Worm (Caenorhabditis elegans) whole organism, mixed stage, embryonic: ENCODE results near the gene unc-8.

Experiments used
- M03D4.4 ChIP-seq: sonication (generic microtip); optimal IDR thresholded peaks from 2 replicates; lab custom pipeline; 2017; ENCODE audit warnings: mild to moderate bottlenecking, missing genetic modification characterization, missing compliant biosample characterization
- bed-3 ChIP-seq: fragments of 200-800 bp; sonication (Bioruptor generic); optimal IDR thresholded peaks from 3 replicates; lab custom pipeline; 2018; ENCODE audit warnings: mild to moderate bottlenecking, missing genetic modification characterization, moderate library complexity, missing compliant biosample characterization
- blmp-1 ChIP-seq: fragments of 150-350 bp; optimal IDR thresholded peaks from 2 replicates; lab custom pipeline; 2014; ENCODE audit warnings: missing biosample characterization, missing genetic modification characterization
- ceh-39 ChIP-seq: fragments of 150-350 bp; optimal IDR thresholded peaks from 2 replicates; lab custom pipeline; 2014; ENCODE audit warnings: missing biosample characterization, missing genetic modification characterization
- ceh-43 ChIP-seq: fragments of 200-800 bp; sonication (Bioruptor generic); optimal IDR thresholded peaks from 2 replicates; lab custom pipeline; 2018; ENCODE audit warnings: mild to moderate bottlenecking, missing genetic modification characterization, moderate library complexity, missing compliant biosample characterization
- ceh-83 ChIP-seq: fragments of 200-800 bp; sonication (Bioruptor generic); optimal IDR thresholded peaks from 2 replicates; lab custom pipeline; 2018; ENCODE audit warnings: mild to moderate bottlenecking, missing genetic modification characterization, missing compliant biosample characterization
- ces-1 ChIP-seq: fragments of 150-350 bp; optimal IDR thresholded peaks from 2 replicates; lab custom pipeline; 2014; ENCODE audit warnings: missing biosample characterization, missing genetic modification reagents, missing genetic modification characterization
- cnd-1 ChIP-seq: fragments of 200-800 bp; sonication (Bioruptor generic); optimal IDR thresholded peaks from 2 replicates; lab custom pipeline; 2018; ENCODE audit warnings: mild to moderate bottlenecking, missing genetic modification characterization, missing compliant biosample characterization
- drap-1 ChIP-seq: fragments of 200-800 bp; sonication (Bioruptor generic); optimal IDR thresholded peaks from 3 replicates; lab custom pipeline; 2018; ENCODE audit warnings: mild to moderate bottlenecking, missing genetic modification characterization, missing compliant biosample characterization
- elt-1 ChIP-seq: sonication (generic microtip); optimal IDR thresholded peaks from 2 replicates; lab custom pipeline; 2017; ENCODE audit warnings: missing genetic modification characterization, mild to moderate bottlenecking, missing compliant biosample characterization, antibody characterized with exemption, moderate library complexity, borderline replicate concordance; ENCODE audit not compliant: insufficient read depth
- elt-3 ChIP-seq: fragments of 150-350 bp; optimal IDR thresholded peaks from 2 replicates; lab custom pipeline; 2014; ENCODE audit warnings: missing biosample characterization, missing genetic modification characterization
- flh-1 ChIP-seq: fragments of 200-800 bp; sonication (Bioruptor generic); optimal IDR thresholded peaks from 2 replicates; lab custom pipeline; 2018; ENCODE audit warnings: mild to moderate bottlenecking, missing genetic modification characterization, moderate library complexity, missing compliant biosample characterization
- ham-2 ChIP-seq: fragments of 200-800 bp; sonication (Bioruptor generic); optimal IDR thresholded peaks from 2 replicates; lab custom pipeline; 2018; ENCODE audit warnings: mild to moderate bottlenecking, missing genetic modification characterization, missing compliant biosample characterization
- hlh-1 ChIP-seq: fragments of 150-350 bp; optimal IDR thresholded peaks from 2 replicates; lab custom pipeline; 2014; ENCODE audit warnings: missing biosample characterization, missing genetic modification reagents, missing genetic modification characterization
- lin-13 ChIP-seq: fragments of 150-350 bp; optimal IDR thresholded peaks from 2 replicates; lab custom pipeline; 2014; ENCODE audit warnings: missing biosample characterization, missing genetic modification characterization
- lin-32 ChIP-seq: fragments of 200-800 bp; sonication (Bioruptor generic); optimal IDR thresholded peaks from 2 replicates; lab custom pipeline; 2018; ENCODE audit warnings: mild to moderate bottlenecking, missing genetic modification characterization, missing compliant biosample characterization
- lsy-2 ChIP-seq: fragments of 150-350 bp; optimal IDR thresholded peaks from 2 replicates; lab custom pipeline; 2014; ENCODE audit warnings: missing biosample characterization, missing genetic modification characterization
- mab-5 ChIP-seq: fragments of 150-350 bp; optimal IDR thresholded peaks from 2 replicates; lab custom pipeline; 2014; ENCODE audit warnings: missing biosample characterization, missing genetic modification characterization
- mep-1 ChIP-seq: fragments of 150-350 bp; optimal IDR thresholded peaks from 2 replicates; lab custom pipeline; 2017; ENCODE audit warnings: missing biosample characterization, missing genetic modification reagents, missing genetic modification characterization, inconsistent platforms
- mls-2 ChIP-seq: sonication (generic microtip); optimal IDR thresholded peaks from 2 replicates; lab custom pipeline; 2016; ENCODE audit warnings: mild to moderate bottlenecking, missing genetic modification characterization, moderate library complexity, missing compliant biosample characterization
- nhr-12 ChIP-seq: fragments of 150-350 bp; optimal IDR thresholded peaks from 2 replicates; lab custom pipeline; 2014; ENCODE audit warnings: missing biosample characterization, missing genetic modification characterization
- nhr-2 ChIP-seq: fragments of 150-350 bp; optimal IDR thresholded peaks from 2 replicates; lab custom pipeline; 2014; ENCODE audit warnings: missing biosample characterization, missing genetic modification characterization
- nhr-237 ChIP-seq: fragments of 150-350 bp; optimal IDR thresholded peaks from 2 replicates; lab custom pipeline; 2014; ENCODE audit warnings: missing biosample characterization, missing genetic modification characterization
- nhr-28 ChIP-seq: fragments of 150-350 bp; optimal IDR thresholded peaks from 2 replicates; lab custom pipeline; 2014; ENCODE audit warnings: missing biosample characterization, missing genetic modification characterization
- nhr-76 ChIP-seq: sonication (generic microtip); optimal IDR thresholded peaks from 2 replicates; lab custom pipeline; 2017; ENCODE audit warnings: missing biosample characterization, missing genetic modification characterization
- pha-4 ChIP-seq: fragments of 150-350 bp; optimal IDR thresholded peaks from 2 replicates; lab custom pipeline; 2018; ENCODE audit warnings: missing biosample characterization, missing genetic modification reagents, missing genetic modification characterization
- sem-2 ChIP-seq: fragments of 200-800 bp; sonication (Bioruptor generic); optimal IDR thresholded peaks from 2 replicates; lab custom pipeline; 2018; ENCODE audit warnings: mild to moderate bottlenecking, missing genetic modification characterization, missing compliant biosample characterization
- snpc-4 ChIP-seq: fragments of 150-350 bp; optimal IDR thresholded peaks from 2 replicates; lab custom pipeline; 2014; ENCODE audit warnings: missing biosample characterization, missing genetic modification characterization
- sptf-1 ChIP-seq: sonication (generic microtip); optimal IDR thresholded peaks from 2 replicates; lab custom pipeline; 2017; ENCODE audit warnings: mild to moderate bottlenecking, missing genetic modification characterization, moderate library complexity, missing compliant biosample characterization
- tbx-8 ChIP-seq: fragments of 200-800 bp; sonication (Bioruptor generic); optimal IDR thresholded peaks from 2 replicates; lab custom pipeline; 2018; ENCODE audit warnings: mild to moderate bottlenecking, missing genetic modification characterization, moderate library complexity, missing compliant biosample characterization
- unc-120 ChIP-seq: sonication (generic microtip); optimal IDR thresholded peaks from 2 replicates; lab custom pipeline; 2017; ENCODE audit warnings: missing genetic modification characterization, missing compliant biosample characterization; ENCODE audit not compliant: poor library complexity, severe bottlenecking
- unc-39 ChIP-seq: fragments of 150-350 bp; optimal IDR thresholded peaks from 2 replicates; lab custom pipeline; 2014; ENCODE audit warnings: missing biosample characterization, missing genetic modification characterization
- unc-62 ChIP-seq: fragments of 150-350 bp; optimal IDR thresholded peaks from 2 replicates; lab custom pipeline; 2014; ENCODE audit warnings: missing biosample characterization, missing genetic modification reagents, missing genetic modification characterization
- zip-8 ChIP-seq: fragments of 150-350 bp; optimal IDR thresholded peaks from 2 replicates; lab custom pipeline; 2014; ENCODE audit warnings: missing biosample characterization, missing genetic modification characterization
- ztf-11 ChIP-seq: fragments of 150-350 bp; optimal IDR thresholded peaks from 2 replicates; lab custom pipeline; 2014; ENCODE audit warnings: missing biosample characterization, missing genetic modification characterization

The unc-8 gene

DNA sequence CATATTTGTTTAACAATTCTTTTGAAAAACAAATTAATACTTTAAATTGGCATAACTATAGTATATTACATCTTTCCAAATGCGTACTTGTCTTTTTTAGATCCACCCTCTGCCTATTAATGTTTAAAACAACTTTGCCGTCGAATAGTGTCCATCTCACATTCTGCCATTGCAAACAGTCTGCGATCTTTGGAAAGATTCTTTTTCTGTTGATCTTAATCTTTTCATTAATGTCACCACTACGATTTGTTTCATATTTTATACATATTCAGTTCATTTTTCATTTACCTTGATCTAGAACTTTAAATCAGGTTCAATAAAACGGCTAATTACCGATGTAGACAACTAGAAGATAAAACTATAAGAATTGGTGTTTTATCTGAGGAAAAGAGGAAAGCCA, 37.7 kb downstream of the unc-8 start:
- TF ChIP-seq nhr-12 (tag; lab: Kevin White, UChicago) = no peak
- TF ChIP-seq elt-1 (tag; lab: Kevin White, UChicago) = peak; percentile 39

- no peak for TF ChIP-seq ceh-83 (GFP tag; lab: Kevin White, UChicago)
- peak; percentile 14 for TF ChIP-seq lsy-2
- TF ChIP-seq drap-1 (GFP tag; lab: Kevin White, UChicago) = peak; percentile 18
- TF ChIP-seq nhr-12 (tag; lab: Kevin White, UChicago) = no peak
- TF ChIP-seq M03D4.4 (tag; lab: Kevin White, UChicago) = peak; percentile 33
- TF ChIP-seq ham-2 (GFP tag; lab: Kevin White, UChicago) = peak; percentile 92
- TF ChIP-seq nhr-28 = no peak
- TF ChIP-seq flh-1 (GFP tag; lab: Kevin White, UChicago) = no peak
- TF ChIP-seq tbx-8 (GFP tag; lab: Kevin White, UChicago) = no peak
- peak; percentile 64 for TF ChIP-seq unc-62 (GFP tag; lab: Kevin White, UChicago)
- no peak for TF ChIP-seq nhr-76 (tag; lab: Kevin White, UChicago)
- TF ChIP-seq ceh-39 (tag; lab: Kevin White, UChicago) = no peak
- peak; percentile 3 for TF ChIP-seq zip-8 (tag; lab: Kevin White, UChicago)
- TF ChIP-seq nhr-237 (tag; lab: Kevin White, UChicago) = peak; percentile 50
- no peak for TF ChIP-seq elt-3
- TF ChIP-seq ces-1 = peak; percentile 17
- TF ChIP-seq bed-3 (GFP tag; lab: Kevin White, UChicago) = no peak
- no peak for TF ChIP-seq mab-5
- TF ChIP-seq blmp-1 = no peak
- peak; percentile 83 for TF ChIP-seq unc-120 (tag; lab: Kevin White, UChicago)
- TF ChIP-seq lin-13 (tag; lab: Kevin White, UChicago) = no peak
- TF ChIP-seq hlh-1 (tag; lab: Kevin White, UChicago) = peak; percentile 58
- peak; percentile 7 for TF ChIP-seq lin-32 (GFP tag; lab: Kevin White, UChicago)
- peak; percentile 6 for TF ChIP-seq mep-1 (tag; lab: Kevin White, UChicago)
- no peak for TF ChIP-seq unc-39 (tag; lab: Kevin White, UChicago)
- TF ChIP-seq ztf-11 (tag; lab: Kevin White, UChicago) = peak; percentile 5
- TF ChIP-seq cnd-1 = peak; percentile 57
- TF ChIP-seq pha-4 (tag; lab: Kevin White, UChicago) = no peak
- peak; percentile 96 for TF ChIP-seq nhr-2 (tag; lab: Kevin White, UChicago)
- no peak for TF ChIP-seq snpc-4
- TF ChIP-seq ceh-43 (GFP tag; lab: Kevin White, UChicago) = no peak
- peak; percentile 40 for TF ChIP-seq mls-2 (tag; lab: Kevin White, UChicago)
- peak; percentile 7 for TF ChIP-seq elt-1 (tag; lab: Kevin White, UChicago)
- TF ChIP-seq sptf-1 (tag; lab: Kevin White, UChicago) = no peak
- no peak for TF ChIP-seq sem-2 (GFP tag; lab: Kevin White, UChicago)
These were observed 38.5 kb downstream of the unc-8 start for ce11 chrIV:7235382-7235917.

DNA sequence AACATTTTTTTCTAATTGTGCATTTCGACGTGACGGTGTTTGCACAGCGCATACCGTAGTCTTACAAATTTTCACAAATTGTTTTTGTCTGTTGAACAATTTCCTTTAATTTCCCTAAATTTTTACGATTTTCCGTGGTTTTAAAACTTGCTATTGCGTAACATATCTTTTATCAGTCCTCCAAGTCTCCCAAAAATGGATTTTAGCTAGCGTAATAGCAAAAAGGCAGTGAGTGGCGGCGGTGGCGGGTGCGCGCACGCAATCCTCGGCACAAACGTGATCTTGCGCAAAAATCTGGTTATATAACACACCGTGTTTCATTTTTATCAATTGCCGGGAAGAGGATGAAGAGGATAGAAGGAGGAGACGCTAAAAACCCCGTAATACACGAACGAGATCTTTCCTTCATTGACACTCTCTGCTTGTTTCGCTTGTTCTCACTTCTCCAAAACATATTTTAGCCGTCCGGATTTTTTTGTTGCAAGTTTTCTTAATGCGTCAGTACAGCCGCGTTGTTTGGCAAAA, 39.4 kb downstream of the unc-8 start:
- TF ChIP-seq drap-1 (GFP tag; lab: Kevin White, UChicago) = no peak
- peak; percentile 86 for TF ChIP-seq zip-8 (tag; lab: Kevin White, UChicago)
- no peak for TF ChIP-seq ztf-11 (tag; lab: Kevin White, UChicago)
- no peak for TF ChIP-seq nhr-76 (tag; lab: Kevin White, UChicago)
- TF ChIP-seq nhr-237 (tag; lab: Kevin White, UChicago) = no peak
